Worm (Caenorhabditis elegans): ENCODE data around the gene F45E1.1.

ce11 chrX:7958203-7958602 is 45.3 kb upstream of the F45E1.1 start, which contains the start of gene sfxn-2:
- TF ChIP-seq drap-1 (GFP tag; optimal IDR thresholded peaks at IDR 0.05) (no peak), unc-62 (GFP tag; optimal IDR thresholded peaks at IDR 0.05) (no peak), lin-13 (tag; optimal IDR thresholded peaks at IDR 0.05) (no peak), mab-5 (tag; optimal IDR thresholded peaks at IDR 0.05) (no peak), nhr-2 (tag; optimal IDR thresholded peaks at IDR 0.05) (no peak), hlh-1 (tag; optimal IDR thresholded peaks at IDR 0.05) (no peak), unc-39 (tag; optimal IDR thresholded peaks at IDR 0.05) (no peak), nhr-28 (tag; optimal IDR thresholded peaks at IDR 0.05) (no peak), lsy-2 (tag; optimal IDR thresholded peaks at IDR 0.05) (no peak), nhr-237 (tag; optimal IDR thresholded peaks at IDR 0.05) (no peak), pha-4 (tag; optimal IDR thresholded peaks at IDR 0.05) (no peak), blmp-1 (tag; optimal IDR thresholded peaks at IDR 0.05) (no peak), elt-3 (tag; optimal IDR thresholded peaks at IDR 0.05) (no peak)

All from whole organism, mixed stage, embryonic.